Fruit fly (Drosophila melanogaster): Measurements from ENCODE around the gene CG33654.

DNA sequence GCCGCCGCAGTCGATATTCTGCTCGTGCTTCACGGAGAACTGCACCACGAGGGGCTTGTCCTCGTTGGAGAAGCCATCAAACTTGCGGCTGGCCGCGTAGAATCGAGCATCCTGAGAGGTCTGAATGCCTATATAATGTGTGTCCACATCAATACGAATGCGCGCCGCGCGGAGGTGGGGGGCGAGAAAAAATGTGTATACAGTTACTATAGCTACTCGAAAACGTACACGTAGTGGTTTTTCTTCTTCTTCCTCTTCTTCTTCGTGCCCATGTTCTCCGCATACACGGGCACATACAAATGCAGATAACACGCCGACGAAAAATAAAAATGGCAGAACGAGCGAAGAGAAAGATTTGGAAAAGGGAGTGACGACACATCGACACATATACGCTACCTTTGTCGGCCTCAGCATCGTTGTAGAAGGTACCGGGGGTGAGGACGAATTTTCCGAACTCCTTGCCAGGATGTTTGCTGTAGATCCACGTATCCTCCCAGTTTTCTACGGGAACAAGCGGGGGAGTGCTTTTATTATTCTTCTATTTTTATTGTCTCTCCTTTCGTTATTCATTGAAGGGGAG is 47.1 kb upstream of the CG33654 start:
- TF ChIP-seq spab (GFP tag; optimal IDR thresholded peaks at IDR 0.05) (no peak), CG8632 (GFP tag; optimal IDR thresholded peaks at IDR 0.05) (no peak), Hr4 (GFP tag; optimal IDR thresholded peaks at IDR 0.05) (no peak), Sox102F (GFP tag; optimal IDR thresholded peaks at IDR 0.05) (no peak), cyc (GFP tag; optimal IDR thresholded peaks at IDR 0.05) (no peak), OdsH (GFP tag; optimal IDR thresholded peaks at IDR 0.05) (no peak), CG4318 (GFP tag; optimal IDR thresholded peaks at IDR 0.05) (no peak), CG16779 (tag; optimal IDR thresholded peaks at IDR 0.05) (no peak), CG6792 (GFP tag; optimal IDR thresholded peaks at IDR 0.05) (no peak), topi (GFP tag; optimal IDR thresholded peaks at IDR 0.05) (no peak), net (GFP tag; optimal IDR thresholded peaks at IDR 0.05) (no peak), Hr39 (GFP tag; optimal IDR thresholded peaks at IDR 0.05) (no peak), CG9139 (GFP tag; optimal IDR thresholded peaks at IDR 0.05) (no peak)

All from whole organism, prepupa.